Fruit fly (Drosophila melanogaster) whole organism, embryonic: ENCODE results near the gene Chrac-14.
A peak's percentile ranks its signal among the peaks of the same experiment; 100 is the strongest.

Experiments
- CG11456 ChIP-seq: fragments of 200-800 bp; sonication (Bioruptor generic); IDR thresholded peaks from 3 replicates; pipeline ENCODE4 v1.3.6; 2022; ENCODE audit warnings: missing biosample characterization, missing genetic modification characterization
- CG12236 ChIP-seq: fragments of 200-800 bp; sonication (Bioruptor generic); optimal IDR thresholded peaks from 2 replicates; lab custom pipeline; 2016; ENCODE audit warnings: missing biosample characterization, missing genetic modification characterization
- CG12391 ChIP-seq: fragments of 200-800 bp; sonication (Bioruptor generic); optimal IDR thresholded peaks from 3 replicates; lab custom pipeline; 2018; ENCODE audit warnings: missing biosample characterization, mild to moderate bottlenecking, missing genetic modification characterization, moderate library complexity
- CG12942 ChIP-seq: fragments of 200-800 bp; sonication (Bioruptor generic); optimal IDR thresholded peaks from 3 replicates; lab custom pipeline; 2016; ENCODE audit warnings: missing biosample characterization, missing genetic modification characterization
- CG13424 ChIP-seq: fragments of 200-800 bp; sonication (Bioruptor generic); optimal IDR thresholded peaks from 2 replicates; lab custom pipeline; 2019; ENCODE audit warnings: missing biosample characterization, mild to moderate bottlenecking, missing genetic modification characterization, moderate library complexity
- CG14710 ChIP-seq: fragments of 200-800 bp; sonication (Bioruptor generic); optimal IDR thresholded peaks from 3 replicates; lab custom pipeline; 2019; ENCODE audit warnings: missing biosample characterization, mild to moderate bottlenecking, missing genetic modification characterization, moderate library complexity
- CG1529 ChIP-seq: fragments of 200-800 bp; sonication (Bioruptor generic); optimal IDR thresholded peaks from 3 replicates; lab custom pipeline; 2018; ENCODE audit warnings: missing biosample characterization, missing genetic modification characterization
- CG1832 ChIP-seq: fragments of 200-800 bp; sonication (Bioruptor generic); optimal IDR thresholded peaks from 2 replicates; lab custom pipeline; 2017; ENCODE audit warnings: missing biosample characterization, mild to moderate bottlenecking, missing genetic modification characterization, inconsistent platforms
- CG2889 ChIP-seq: fragments of 200-800 bp; sonication (Bioruptor generic); IDR thresholded peaks from 3 replicates; pipeline ENCODE4 v1.3.6; 2022; ENCODE audit warnings: missing biosample characterization, missing genetic modification characterization
- CG31388 ChIP-seq: fragments of 200-800 bp; sonication (Bioruptor generic); optimal IDR thresholded peaks from 2 replicates; lab custom pipeline; 2016; ENCODE audit warnings: missing biosample characterization, missing genetic modification characterization
- CG31441 ChIP-seq: fragments of 200-800 bp; sonication (Bioruptor generic); IDR thresholded peaks from 2 replicates; pipeline ENCODE4 v1.3.6; 2022; ENCODE audit warnings: missing biosample characterization, missing genetic modification characterization
- CG3847 ChIP-seq: fragments of 200-800 bp; sonication (Bioruptor generic); IDR thresholded peaks from 2 replicates; pipeline ENCODE4 v1.3.6; 2022; ENCODE audit warnings: missing biosample characterization, missing genetic modification characterization
- CG4617 ChIP-seq: fragments of 200-800 bp; sonication (Bioruptor generic); optimal IDR thresholded peaks from 3 replicates; lab custom pipeline; 2016; ENCODE audit warnings: missing biosample characterization, missing genetic modification characterization, borderline replicate concordance
- CG6175 ChIP-seq: fragments of 200-800 bp; sonication (Bioruptor generic); IDR thresholded peaks from 3 replicates; pipeline ENCODE4 v1.3.6; 2022; ENCODE audit warnings: missing biosample characterization, missing genetic modification characterization
- CG6689 ChIP-seq: fragments of 200-800 bp; sonication (Bioruptor generic); IDR thresholded peaks from 2 replicates; pipeline ENCODE4 v1.3.6; 2022; ENCODE audit warnings: missing biosample characterization, missing genetic modification characterization
- CG6791 ChIP-seq: fragments of 200-800 bp; sonication (Bioruptor generic); IDR thresholded peaks from 3 replicates; pipeline ENCODE4 v1.3.6; 2022; ENCODE audit warnings: missing biosample characterization, missing genetic modification characterization; ENCODE audit not compliant: partially characterized antibody
- CG9215 ChIP-seq: fragments of 200-800 bp; sonication (Bioruptor generic); IDR thresholded peaks from 2 replicates; pipeline ENCODE4 v1.3.6; 2022; ENCODE audit warnings: missing biosample characterization, missing genetic modification characterization
- CHES-1-like ChIP-seq: fragments of 200-800 bp; sonication (Bioruptor generic); optimal IDR thresholded peaks from 2 replicates; lab custom pipeline; 2016; ENCODE audit warnings: missing biosample characterization, missing genetic modification characterization
- Camta ChIP-seq: fragments of 200-800 bp; sonication (Bioruptor generic); optimal IDR thresholded peaks from 2 replicates; lab custom pipeline; 2016; ENCODE audit warnings: missing biosample characterization, missing genetic modification characterization
- Chrac-16 ChIP-seq: fragments of 200-800 bp; sonication (Bioruptor generic); optimal IDR thresholded peaks from 3 replicates; lab custom pipeline; 2016; ENCODE audit warnings: missing biosample characterization, missing genetic modification characterization
- Deaf1 ChIP-seq: fragments of 200-800 bp; optimal IDR thresholded peaks from 3 replicates; lab custom pipeline; 2019; ENCODE audit warnings: missing biosample characterization, mild to moderate bottlenecking, missing genetic modification characterization, moderate library complexity
- Dfd ChIP-seq, 2 experiments: fragments of >200 bp; optimal IDR thresholded peaks; 2 replicates each; lab custom pipeline; 2017; ENCODE audit warnings: missing biosample characterization in 2 of 2, missing genetic modification characterization in 2 of 2
- ERR ChIP-seq: fragments of 200-800 bp; sonication (Bioruptor generic); optimal IDR thresholded peaks from 2 replicates; lab custom pipeline; 2016; ENCODE audit warnings: missing biosample characterization, missing genetic modification characterization
- HmgD ChIP-seq: fragments of 200-800 bp; sonication (Bioruptor generic); optimal IDR thresholded peaks from 3 replicates; lab custom pipeline; 2016; ENCODE audit warnings: missing biosample characterization, missing genetic modification characterization
- Jarid2 ChIP-seq: fragments of 200-800 bp; sonication (Bioruptor generic); optimal IDR thresholded peaks from 3 replicates; lab custom pipeline; 2017; ENCODE audit warnings: mild to moderate bottlenecking, missing biosample characterization, missing genetic modification reagents, missing genetic modification characterization
- Lpt ChIP-seq: fragments of >200 bp; optimal IDR thresholded peaks from 2 replicates; lab custom pipeline; 2018; ENCODE audit warnings: missing biosample characterization, missing genetic modification characterization
- Myb ChIP-seq: fragments of 200-800 bp; sonication (Bioruptor generic); optimal IDR thresholded peaks from 2 replicates; lab custom pipeline; 2016; ENCODE audit warnings: missing biosample characterization, missing genetic modification characterization
- NFAT ChIP-seq: fragments of 200-800 bp; sonication (Bioruptor generic); IDR thresholded peaks from 2 replicates; pipeline ENCODE4 v1.3.6; 2022; ENCODE audit warnings: missing biosample characterization, missing genetic modification characterization
- Ravus ChIP-seq: fragments of 200-800 bp; sonication (Bioruptor generic); IDR thresholded peaks from 2 replicates; pipeline ENCODE4 v1.3.6; 2022; ENCODE audit warnings: missing biosample characterization, missing genetic modification characterization
- Sry-β ChIP-seq: fragments of 200-800 bp; sonication (Bioruptor generic); optimal IDR thresholded peaks from 2 replicates; lab custom pipeline; 2018; ENCODE audit warnings: missing biosample characterization, mild to moderate bottlenecking, missing genetic modification characterization, moderate library complexity
- Trl ChIP-seq, 3 experiments: fragments of >200 bp in 2 of 3; fragments of 200-800 bp in 1 of 3; sonication (Bioruptor generic) in 1 of 3; optimal IDR thresholded peaks; 2 replicates in 1 of 3; 3 replicates in 2 of 3; lab custom pipeline; 2016 to 2017; ENCODE audit warnings: missing biosample characterization in 1 of 3, missing genetic modification characterization in 1 of 3
- Vsx1 ChIP-seq: fragments of 200-800 bp; sonication (Bioruptor generic); optimal IDR thresholded peaks from 2 replicates; lab custom pipeline; 2017; ENCODE audit warnings: missing biosample characterization, mild to moderate bottlenecking, missing genetic modification characterization, missing genetic modification reagents
- ap ChIP-seq: fragments of 200-800 bp; sonication (Bioruptor generic); IDR thresholded peaks from 2 replicates; pipeline ENCODE4 v1.3.6; 2022; ENCODE audit warnings: missing biosample characterization, missing genetic modification characterization
- bab2 ChIP-seq: fragments of 200-800 bp; sonication (Bioruptor generic); optimal IDR thresholded peaks from 2 replicates; lab custom pipeline; 2016; ENCODE audit warnings: missing biosample characterization, missing genetic modification characterization
- bsh ChIP-seq, 2 experiments: fragments of 200-800 bp; sonication (Bioruptor generic); optimal IDR thresholded peaks; 2 replicates each; lab custom pipeline; 2017 to 2018; ENCODE audit warnings: mild to moderate bottlenecking in 2 of 2, missing biosample characterization in 2 of 2, missing genetic modification characterization in 2 of 2, moderate library complexity in 1 of 2
- chm ChIP-seq: fragments of 200-800 bp; sonication (Bioruptor generic); IDR thresholded peaks from 2 replicates; pipeline ENCODE4 v1.3.6; 2022; ENCODE audit warnings: missing biosample characterization, missing genetic modification characterization
- cwo ChIP-seq: fragments of 200-800 bp; sonication (Bioruptor generic); optimal IDR thresholded peaks from 3 replicates; lab custom pipeline; 2017; ENCODE audit warnings: missing biosample characterization, missing genetic modification characterization, mild to moderate bottlenecking, moderate library complexity, missing genetic modification reagents
- da ChIP-seq: fragments of 200-800 bp; sonication (Bioruptor generic); optimal IDR thresholded peaks from 2 replicates; lab custom pipeline; 2016; ENCODE audit warnings: missing biosample characterization, missing genetic modification characterization
- exex ChIP-seq: fragments of 200-800 bp; sonication (Bioruptor generic); optimal IDR thresholded peaks from 4 replicates; lab custom pipeline; 2018; ENCODE audit warnings: missing biosample characterization, mild to moderate bottlenecking, missing genetic modification characterization, moderate library complexity
- gsb-n ChIP-seq: fragments of 200-800 bp; sonication (Bioruptor generic); optimal IDR thresholded peaks from 3 replicates; lab custom pipeline; 2018; ENCODE audit warnings: missing biosample characterization, mild to moderate bottlenecking, missing genetic modification characterization
- knrl ChIP-seq: fragments of 200-800 bp; sonication (Bioruptor generic); IDR thresholded peaks from 3 replicates; pipeline ENCODE4 v1.3.6; 2022; ENCODE audit warnings: missing biosample characterization, missing genetic modification characterization; ENCODE audit not compliant: partially characterized antibody
- lmd ChIP-seq: fragments of 200-800 bp; sonication (Bioruptor generic); IDR thresholded peaks from 2 replicates; pipeline ENCODE4 v1.3.6; 2022; ENCODE audit warnings: missing biosample characterization, missing genetic modification characterization
- nau ChIP-seq: fragments of 200-800 bp; sonication (Bioruptor generic); optimal IDR thresholded peaks from 3 replicates; lab custom pipeline; 2017; ENCODE audit warnings: missing biosample characterization, mild to moderate bottlenecking, missing genetic modification characterization, missing genetic modification reagents
- oc ChIP-seq: fragments of 200-800 bp; sonication (Bioruptor generic); optimal IDR thresholded peaks from 2 replicates; lab custom pipeline; 2018; ENCODE audit warnings: missing biosample characterization, mild to moderate bottlenecking, missing genetic modification characterization, moderate library complexity
- phol ChIP-seq: fragments of 200-800 bp; sonication (Bioruptor generic); optimal IDR thresholded peaks from 3 replicates; lab custom pipeline; 2018; ENCODE audit warnings: missing biosample characterization, mild to moderate bottlenecking, missing genetic modification characterization, moderate library complexity
- sens ChIP-seq: fragments of 200-800 bp; sonication (Bioruptor generic); peaks from one replicate; lab custom pipeline; 2016; ENCODE audit warnings: missing biosample characterization, missing genetic modification characterization
- sima ChIP-seq: fragments of 200-800 bp; sonication (Bioruptor generic); optimal IDR thresholded peaks from 2 replicates; lab custom pipeline; 2016; ENCODE audit warnings: missing biosample characterization, missing genetic modification characterization
- sqz ChIP-seq: fragments of 200-800 bp; sonication (Bioruptor generic); optimal IDR thresholded peaks from 3 replicates; lab custom pipeline; 2018; ENCODE audit warnings: missing biosample characterization, mild to moderate bottlenecking, missing genetic modification characterization
- zf30C ChIP-seq: fragments of 200-800 bp; sonication (Bioruptor generic); optimal IDR thresholded peaks from 3 replicates; lab custom pipeline; 2018; ENCODE audit warnings: missing biosample characterization, mild to moderate bottlenecking, missing genetic modification characterization
- zfh1 ChIP-seq: fragments of 200-800 bp; sonication (Bioruptor generic); IDR thresholded peaks from 3 replicates; pipeline ENCODE4 v1.3.6; 2022; ENCODE audit warnings: missing biosample characterization, missing genetic modification characterization
- zfh2 ChIP-seq: fragments of 200-800 bp; sonication (Bioruptor generic); optimal IDR thresholded peaks from 2 replicates; lab custom pipeline; 2016; ENCODE audit warnings: missing biosample characterization, missing genetic modification characterization

Gene Chrac-14

dm6 chr2L:8473448-8473847 is 36.2 kb downstream of the Chrac-14 start (continued):
- TF ChIP-seq phol (tag; lab: Kevin White, UChicago), result peak; percentile 67
- TF ChIP-seq CHES-1-like (GFP tag; lab: Kevin White, UChicago), result no peak
- no peak for TF ChIP-seq CG12236 (GFP tag; lab: Kevin White, UChicago)
- no peak for TF ChIP-seq CG31388 (GFP tag; lab: Kevin White, UChicago)
- no peak for TF ChIP-seq CG1529 (GFP tag; lab: Kevin White, UChicago)
- peak; percentile 45; the same call in 1 of the 2 replicates for TF ChIP-seq ap (GFP tag; lab: Robert Waterston, UW)
- no peak for TF ChIP-seq exex (tag; lab: Kevin White, UChicago)
- TF ChIP-seq bab2 (GFP tag; lab: Kevin White, UChicago), result peak; percentile 56
- TF ChIP-seq sima (GFP tag; lab: Kevin White, UChicago), result no peak
- TF ChIP-seq CG6791 (GFP tag; lab: Robert Waterston, UW), result no peak
- no peak for TF ChIP-seq CG1832 (GFP tag; lab: Kevin White, UChicago)
- TF ChIP-seq HmgD (GFP tag; lab: Kevin White, UChicago), result no peak
- no peak for TF ChIP-seq Camta (GFP tag; lab: Kevin White, UChicago)
- no peak for TF ChIP-seq Ravus (GFP tag; lab: Robert Waterston, UW)
- no peak for TF ChIP-seq ERR (GFP tag; lab: Kevin White, UChicago)
- peak; percentile 10 for TF ChIP-seq oc (tag; lab: Kevin White, UChicago)
- no peak for TF ChIP-seq knrl (GFP tag; lab: Robert Waterston, UW)
- peak; percentile 43; the same call in 1 of the 2 replicates for TF ChIP-seq NFAT (GFP tag; lab: Robert Waterston, UW)
- peak; percentile 45 for TF ChIP-seq CG12391 (tag; lab: Kevin White, UChicago)
- peak; percentile 48 for TF ChIP-seq cwo (GFP tag; lab: Kevin White, UChicago)
- TF ChIP-seq CG4617 (GFP tag; lab: Kevin White, UChicago), result no peak
- peak; percentile 60; the same call in 1 of the 2 replicates for TF ChIP-seq lmd (GFP tag; lab: Robert Waterston, UW)
- TF ChIP-seq CG14710, result peak; percentile 59
- no peak for TF ChIP-seq nau (GFP tag; lab: Kevin White, UChicago)
- peak; percentile 5 for TF ChIP-seq CG12942
- TF ChIP-seq Deaf1 (tag; lab: Kevin White, UChicago), result no peak
- TF ChIP-seq Lpt (GFP tag; lab: Kevin White, UChicago), result no peak
- no peak for TF ChIP-seq da (GFP tag; lab: Kevin White, UChicago)
- no peak for TF ChIP-seq sqz (GFP tag; lab: Kevin White, UChicago)
- TF ChIP-seq CG31441 (GFP tag; lab: Robert Waterston, UW), result peak; percentile 73
- TF ChIP-seq CG11456 (GFP tag; lab: Robert Waterston, UW), result no peak
- no peak for TF ChIP-seq Jarid2 (GFP tag; lab: Kevin White, UChicago)
- peak; percentile 49; the same call in 1 of the 3 replicates for TF ChIP-seq CG2889 (GFP tag; lab: Robert Waterston, UW)
- TF ChIP-seq CG3847 (GFP tag; lab: Robert Waterston, UW), result peak; percentile 55
- TF ChIP-seq zf30C (GFP tag; lab: Kevin White, UChicago), result no peak
- TF ChIP-seq CG13424 (tag; lab: Kevin White, UChicago), result peak; percentile 37
- TF ChIP-seq CG9215 (GFP tag; lab: Robert Waterston, UW), result peak; percentile 51; the same call in 1 of the 2 replicates
- TF ChIP-seq bsh (GFP tag; optimal IDR thresholded peaks at IDR 0.05; lab: Kevin White, UChicago), result peak; percentile 65 to 83
- no peak for TF ChIP-seq Dfd (GFP tag; optimal IDR thresholded peaks at IDR 0.05; lab: Kevin White, UChicago)
- TF ChIP-seq Vsx1 (GFP tag; lab: Kevin White, UChicago), result no peak
- peak; percentile 39 for TF ChIP-seq gsb-n
- TF ChIP-seq CG6175 (GFP tag; lab: Robert Waterston, UW), result no peak
- peak; percentile 79 for TF ChIP-seq zfh1 (GFP tag; lab: Robert Waterston, UW)
- TF ChIP-seq sens (GFP tag; lab: Kevin White, UChicago), result peak; percentile 80
- peak; percentile 69 for TF ChIP-seq CG6689 (GFP tag; lab: Robert Waterston, UW)
- TF ChIP-seq zfh2 (GFP tag; lab: Kevin White, UChicago), result no peak
- TF ChIP-seq Sry-β (GFP tag; lab: Kevin White, UChicago), result no peak
- peak; percentile 54; the same call in 1 of the 2 replicates for TF ChIP-seq chm (GFP tag; lab: Robert Waterston, UW)
- TF ChIP-seq Trl (optimal IDR thresholded peaks at IDR 0.05; lab: Kevin White, UChicago), result no peak
- TF ChIP-seq Trl (GFP tag; optimal IDR thresholded peaks at IDR 0.05; lab: Kevin White, UChicago), result no peak
- TF ChIP-seq Chrac-16, result peak; percentile 0
- no peak for TF ChIP-seq Myb (GFP tag; lab: Kevin White, UChicago)
